Worm (Caenorhabditis elegans) whole organism, young adult: ENCODE data around the gene F41G4.13.

ENCODE experiments used
- B0261.1 ChIP-seq: sonication (generic microtip); optimal IDR thresholded peaks from 2 replicates; lab custom pipeline; 2016; ENCODE audit warnings: mild to moderate bottlenecking, missing genetic modification characterization, moderate library complexity, missing compliant biosample characterization
- F23B12.7 ChIP-seq: sonication (generic microtip); optimal IDR thresholded peaks from 2 replicates; lab custom pipeline; 2017; ENCODE audit warnings: missing genetic modification characterization, mild to moderate bottlenecking, missing compliant biosample characterization, antibody characterized with exemption, moderate library complexity; ENCODE audit not compliant: insufficient read depth
- Y53F4B.3 ChIP-seq: fragments of 200-800 bp; sonication (Bioruptor generic); IDR thresholded peaks from 2 replicates; pipeline ENCODE4 v1.3.6; 2022; ENCODE audit warnings: missing genetic modification reagents, missing genetic modification characterization, missing compliant biosample characterization
- ama-1 ChIP-seq, 3 experiments: fragments of 150-350 bp in 1 of 3; sonication (generic microtip) in 2 of 3; optimal IDR thresholded peaks; 2 replicates each; lab custom pipeline; 2014 to 2018; ENCODE audit warnings: missing biosample characterization in 2 of 3, missing genetic modification characterization in 2 of 3, missing genetic modification reagents in 2 of 3
- atf-7 ChIP-seq: sonication (generic microtip); optimal IDR thresholded peaks from 2 replicates; lab custom pipeline; 2017; ENCODE audit warnings: mild to moderate bottlenecking, missing genetic modification characterization, missing compliant biosample characterization
- athp-1 ChIP-seq: sonication (generic microtip); optimal IDR thresholded peaks from 2 replicates; lab custom pipeline; 2017; ENCODE audit warnings: mild to moderate bottlenecking, missing genetic modification characterization, missing compliant biosample characterization
- ceh-91 ChIP-seq: fragments of 200-800 bp; sonication (Bioruptor generic); IDR thresholded peaks from 2 replicates; pipeline ENCODE4 v1.3.6; 2022; ENCODE audit warnings: missing genetic modification reagents, missing genetic modification characterization, missing compliant biosample characterization
- dpff-1 ChIP-seq: sonication (generic microtip); optimal IDR thresholded peaks from 2 replicates; lab custom pipeline; 2017; ENCODE audit warnings: mild to moderate bottlenecking, missing genetic modification characterization, missing compliant biosample characterization
- rpc-1 ChIP-seq, 2 experiments: fragments of 150-350 bp in 1 of 2; sonication (generic microtip) in 1 of 2; optimal IDR thresholded peaks; 2 replicates each; lab custom pipeline; 2014 to 2018; ENCODE audit warnings: missing biosample characterization in 1 of 2, missing genetic modification characterization in 1 of 2, missing genetic modification reagents in 1 of 2, missing genotype in 1 of 2
- ztf-26 ChIP-seq: sonication (generic microtip); optimal IDR thresholded peaks from 2 replicates; lab custom pipeline; 2017; ENCODE audit warnings: missing genetic modification characterization, missing compliant biosample characterization

DNA sequence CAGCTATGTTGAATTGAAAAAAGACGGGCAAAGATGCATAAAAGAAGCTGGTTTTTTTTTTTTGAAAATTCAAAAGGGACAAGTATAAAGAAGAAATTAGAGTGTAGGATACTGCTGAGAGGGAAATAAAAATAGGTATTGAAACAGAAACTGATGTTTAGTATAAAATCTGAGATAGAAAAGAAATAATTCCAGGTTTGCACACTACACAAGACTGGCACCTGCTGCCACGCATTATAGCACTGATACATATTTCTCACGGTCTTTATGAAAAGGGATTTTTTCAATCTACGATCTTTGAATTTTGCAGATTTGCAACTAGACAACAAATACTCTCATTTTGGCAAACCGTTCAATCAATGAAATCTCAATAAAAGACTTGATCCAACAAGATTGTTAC is 28.7 kb upstream of the F41G4.13 start:
- TF ChIP-seq F23B12.7 (no peak), rpc-1 (optimal IDR thresholded peaks at IDR 0.05; lab: Kevin White, UChicago) (no peak), rpc-1 (tag; optimal IDR thresholded peaks at IDR 0.05; lab: Kevin White, UChicago) (no peak), atf-7 (tag; lab: Kevin White, UChicago) (no peak), ceh-91 (GFP tag; lab: Robert Waterston, UW) (no peak), ama-1 (optimal IDR thresholded peaks at IDR 0.05; lab: Kevin White, UChicago) (no peak), ama-1 (GFP tag; optimal IDR thresholded peaks at IDR 0.05; lab: Kevin White, UChicago) (no peak), B0261.1 (tag; lab: Kevin White, UChicago) (no peak), athp-1 (tag; lab: Kevin White, UChicago) (no peak), Y53F4B.3 (GFP tag; lab: Robert Waterston, UW) (no peak), ztf-26 (tag; lab: Kevin White, UChicago) (no peak), dpff-1 (no peak)
